Fruit fly (Drosophila melanogaster) whole organism, embryonic: ENCODE results near the gene aru.

Experiments used
- CG10209 ChIP-seq: fragments of 200-800 bp; sonication (Bioruptor generic); optimal IDR thresholded peaks from 3 replicates; lab custom pipeline; 2017; ENCODE audit warnings: missing biosample characterization, mild to moderate bottlenecking, missing genetic modification characterization, missing genetic modification reagents
- CG11723 ChIP-seq: fragments of 200-800 bp; sonication (Bioruptor generic); optimal IDR thresholded peaks from 2 replicates; lab custom pipeline; 2017; ENCODE audit warnings: missing biosample characterization, mild to moderate bottlenecking, missing genetic modification characterization
- CG12104 ChIP-seq: fragments of 200-800 bp; sonication (Bioruptor generic); optimal IDR thresholded peaks from 3 replicates; lab custom pipeline; 2016; ENCODE audit warnings: missing biosample characterization, missing genetic modification characterization
- CG12219 ChIP-seq: fragments of 200-800 bp; sonication (Bioruptor generic); optimal IDR thresholded peaks from 3 replicates; lab custom pipeline; 2018; ENCODE audit warnings: missing biosample characterization, mild to moderate bottlenecking, missing genetic modification characterization
- CG12659 ChIP-seq: fragments of 200-800 bp; sonication (Bioruptor generic); optimal IDR thresholded peaks from 3 replicates; lab custom pipeline; 2017; ENCODE audit warnings: mild to moderate bottlenecking, missing biosample characterization, missing genetic modification reagents, missing genetic modification characterization
- CG12769 ChIP-seq: fragments of 200-800 bp; sonication (Bioruptor generic); optimal IDR thresholded peaks from 2 replicates; lab custom pipeline; 2019; ENCODE audit warnings: missing biosample characterization, mild to moderate bottlenecking, missing genetic modification characterization, moderate library complexity
- CG17328 ChIP-seq: fragments of 200-800 bp; sonication (Bioruptor generic); IDR thresholded peaks from 2 replicates; pipeline ENCODE4 v1.3.6; 2022; ENCODE audit warnings: missing biosample characterization, missing genetic modification characterization
- CG2678 ChIP-seq: fragments of 200-800 bp; sonication (Bioruptor generic); optimal IDR thresholded peaks from 3 replicates; lab custom pipeline; 2019; ENCODE audit warnings: missing biosample characterization, mild to moderate bottlenecking, missing genetic modification characterization, moderate library complexity
- CG2889 ChIP-seq: fragments of 200-800 bp; sonication (Bioruptor generic); IDR thresholded peaks from 3 replicates; pipeline ENCODE4 v1.3.6; 2022; ENCODE audit warnings: missing biosample characterization, missing genetic modification characterization
- CG30431 ChIP-seq: fragments of 200-800 bp; sonication (Bioruptor generic); optimal IDR thresholded peaks from 2 replicates; lab custom pipeline; 2017; ENCODE audit warnings: missing biosample characterization, missing genetic modification characterization
- CG3065 ChIP-seq: fragments of 200-800 bp; sonication (Bioruptor generic); optimal IDR thresholded peaks from 2 replicates; lab custom pipeline; 2016; ENCODE audit warnings: missing biosample characterization, missing genetic modification characterization
- CG32767 ChIP-seq: fragments of 200-800 bp; sonication (Bioruptor generic); IDR thresholded peaks from 2 replicates; pipeline ENCODE4 v1.3.6; 2022; ENCODE audit warnings: missing biosample characterization, missing genetic modification characterization
- CG3847 ChIP-seq: fragments of 200-800 bp; sonication (Bioruptor generic); IDR thresholded peaks from 2 replicates; pipeline ENCODE4 v1.3.6; 2022; ENCODE audit warnings: missing biosample characterization, missing genetic modification characterization
- CG6854 ChIP-seq: fragments of 200-800 bp; sonication (Bioruptor generic); optimal IDR thresholded peaks from 3 replicates; lab custom pipeline; 2017; ENCODE audit warnings: missing biosample characterization, mild to moderate bottlenecking, missing genetic modification characterization
- CG9727 ChIP-seq: fragments of 200-800 bp; sonication (Bioruptor generic); optimal IDR thresholded peaks from 3 replicates; lab custom pipeline; 2017; ENCODE audit warnings: missing biosample characterization, mild to moderate bottlenecking, missing genetic modification characterization
- CG9876 ChIP-seq: fragments of 200-800 bp; sonication (Bioruptor generic); optimal IDR thresholded peaks from 2 replicates; lab custom pipeline; 2016; ENCODE audit warnings: missing biosample characterization, missing genetic modification characterization
- CHES-1-like ChIP-seq: fragments of 200-800 bp; sonication (Bioruptor generic); optimal IDR thresholded peaks from 2 replicates; lab custom pipeline; 2016; ENCODE audit warnings: missing biosample characterization, missing genetic modification characterization
- GATAe ChIP-seq: fragments of 200-800 bp; sonication (Bioruptor generic); conservative IDR thresholded peaks from 2 replicates; pipeline ENCODE4 v1.3.6; 2022; ENCODE audit warnings: missing biosample characterization, missing genetic modification characterization
- Gsc ChIP-seq: fragments of 200-800 bp; sonication (Bioruptor generic); IDR thresholded peaks from 2 replicates; pipeline ENCODE4 v1.3.6; 2022; ENCODE audit warnings: missing biosample characterization, missing genetic modification characterization
- H15 ChIP-seq: fragments of 200-800 bp; sonication (Bioruptor generic); IDR thresholded peaks from 3 replicates; pipeline ENCODE4 v1.3.6; 2022; ENCODE audit warnings: missing biosample characterization, missing genetic modification characterization
- Hmr ChIP-seq: fragments of 200-800 bp; sonication (Bioruptor generic); optimal IDR thresholded peaks from 3 replicates; lab custom pipeline; 2017; ENCODE audit warnings: mild to moderate bottlenecking, missing biosample characterization, missing genetic modification reagents, missing genetic modification characterization
- Lhr ChIP-seq: fragments of 200-800 bp; sonication (Bioruptor generic); optimal IDR thresholded peaks from 3 replicates; lab custom pipeline; 2017; ENCODE audit warnings: mild to moderate bottlenecking, missing biosample characterization, missing genetic modification reagents, missing genetic modification characterization
- Oaz ChIP-seq: fragments of 200-800 bp; sonication (Bioruptor generic); IDR thresholded peaks from 2 replicates; pipeline ENCODE4 v1.3.6; 2022; ENCODE audit warnings: missing biosample characterization, missing genetic modification characterization
- Poxn ChIP-seq: fragments of 200-800 bp; sonication (Bioruptor generic); IDR thresholded peaks from 2 replicates; pipeline ENCODE4 v1.3.6; 2022; ENCODE audit warnings: missing biosample characterization, missing genetic modification characterization
- Sry-δ ChIP-seq: fragments of 200-800 bp; sonication (Bioruptor generic); optimal IDR thresholded peaks from 2 replicates; lab custom pipeline; 2016; ENCODE audit warnings: missing biosample characterization, missing genetic modification characterization
- Stat92E ChIP-seq, 3 experiments: fragments of >200 bp in 2 of 3; fragments of 200-800 bp in 1 of 3; sonication (Bioruptor generic) in 1 of 3; optimal IDR thresholded peaks; 2 replicates each; lab custom pipeline; 2017 to 2019; ENCODE audit warnings: missing biosample characterization in 3 of 3, missing genetic modification characterization in 3 of 3, mild to moderate bottlenecking in 1 of 3, moderate library complexity in 1 of 3
- ab ChIP-seq: fragments of 200-800 bp; sonication (Bioruptor generic); optimal IDR thresholded peaks from 2 replicates; lab custom pipeline; 2016; ENCODE audit warnings: missing biosample characterization, missing genetic modification characterization
- az2 ChIP-seq: fragments of 200-800 bp; sonication (Bioruptor generic); optimal IDR thresholded peaks from 3 replicates; lab custom pipeline; 2016; ENCODE audit warnings: missing biosample characterization, missing genetic modification characterization
- bab2 ChIP-seq: fragments of 200-800 bp; sonication (Bioruptor generic); optimal IDR thresholded peaks from 2 replicates; lab custom pipeline; 2016; ENCODE audit warnings: missing biosample characterization, missing genetic modification characterization
- corto ChIP-seq: fragments of 200-800 bp; sonication (Bioruptor generic); optimal IDR thresholded peaks from 2 replicates; lab custom pipeline; 2016; ENCODE audit warnings: missing biosample characterization, mild to moderate bottlenecking, missing genetic modification characterization, moderate library complexity
- crp ChIP-seq, 2 experiments: fragments of 200-800 bp; sonication (Bioruptor generic); optimal IDR thresholded peaks; 2 replicates in 1 of 2; 3 replicates in 1 of 2; lab custom pipeline; 2017; ENCODE audit warnings: missing biosample characterization in 2 of 2, missing genetic modification characterization in 2 of 2, mild to moderate bottlenecking in 1 of 2, moderate library complexity in 1 of 2
- dati ChIP-seq: fragments of 200-800 bp; sonication (Bioruptor generic); IDR thresholded peaks from 2 replicates; pipeline ENCODE4 v1.3.6; 2022; ENCODE audit warnings: missing biosample characterization, missing genetic modification characterization
- dmrt99B ChIP-seq: fragments of 200-800 bp; sonication (Bioruptor generic); optimal IDR thresholded peaks from 2 replicates; lab custom pipeline; 2018; ENCODE audit warnings: missing biosample characterization, mild to moderate bottlenecking, missing genetic modification characterization, moderate library complexity
- esg ChIP-seq: fragments of 200-800 bp; sonication (Bioruptor generic); conservative IDR thresholded peaks from 2 replicates; pipeline ENCODE4 v1.3.6; 2022; ENCODE audit warnings: missing biosample characterization, missing genetic modification characterization
- ewg ChIP-seq: fragments of 200-800 bp; sonication (Bioruptor generic); optimal IDR thresholded peaks from 3 replicates; lab custom pipeline; 2017; ENCODE audit warnings: mild to moderate bottlenecking, missing biosample characterization, missing genetic modification reagents, missing genetic modification characterization
- exex ChIP-seq: fragments of 200-800 bp; sonication (Bioruptor generic); optimal IDR thresholded peaks from 4 replicates; lab custom pipeline; 2018; ENCODE audit warnings: missing biosample characterization, mild to moderate bottlenecking, missing genetic modification characterization, moderate library complexity
- fd64A ChIP-seq: fragments of 200-800 bp; sonication (Bioruptor generic); optimal IDR thresholded peaks from 3 replicates; lab custom pipeline; 2018; ENCODE audit warnings: missing biosample characterization, mild to moderate bottlenecking, missing genetic modification characterization
- gce ChIP-seq: fragments of 200-800 bp; sonication (Bioruptor generic); IDR thresholded peaks from 3 replicates; pipeline ENCODE4 v1.3.6; 2022; ENCODE audit warnings: missing biosample characterization, missing genetic modification characterization
- her ChIP-seq: fragments of 200-800 bp; sonication (Bioruptor generic); optimal IDR thresholded peaks from 2 replicates; lab custom pipeline; 2016; ENCODE audit warnings: missing biosample characterization, missing genetic modification characterization
- jing ChIP-seq: fragments of 200-800 bp; sonication (Bioruptor generic); optimal IDR thresholded peaks from 2 replicates; lab custom pipeline; 2018; ENCODE audit warnings: missing biosample characterization, mild to moderate bottlenecking, missing genetic modification characterization
- mirr ChIP-seq: fragments of 200-800 bp; sonication (Bioruptor generic); optimal IDR thresholded peaks from 3 replicates; lab custom pipeline; 2018; ENCODE audit warnings: missing biosample characterization, mild to moderate bottlenecking, missing genetic modification characterization
- mld ChIP-seq: fragments of 200-800 bp; sonication (Bioruptor generic); IDR thresholded peaks from 3 replicates; pipeline ENCODE4 v1.3.6; 2022; ENCODE audit warnings: missing biosample characterization, missing genetic modification characterization; ENCODE audit not compliant: partially characterized antibody
- nau ChIP-seq: fragments of 200-800 bp; sonication (Bioruptor generic); optimal IDR thresholded peaks from 3 replicates; lab custom pipeline; 2017; ENCODE audit warnings: missing biosample characterization, mild to moderate bottlenecking, missing genetic modification characterization, missing genetic modification reagents
- pita ChIP-seq: fragments of 200-800 bp; sonication (Bioruptor generic); optimal IDR thresholded peaks from 2 replicates; lab custom pipeline; 2017; ENCODE audit warnings: missing biosample characterization, mild to moderate bottlenecking, missing genetic modification characterization
- row ChIP-seq: fragments of 200-800 bp; sonication (Bioruptor generic); IDR thresholded peaks from 3 replicates; pipeline ENCODE4 v1.3.6; 2022; ENCODE audit warnings: missing biosample characterization, missing genetic modification characterization
- sima ChIP-seq: fragments of 200-800 bp; sonication (Bioruptor generic); optimal IDR thresholded peaks from 2 replicates; lab custom pipeline; 2016; ENCODE audit warnings: missing biosample characterization, missing genetic modification characterization
- tll ChIP-seq, 2 experiments: fragments of 200-800 bp in 1 of 2; fragments of >200 bp in 1 of 2; sonication (Bioruptor generic) in 1 of 2; optimal IDR thresholded peaks; 2 replicates each; lab custom pipeline; 2017 to 2019; ENCODE audit warnings: missing biosample characterization in 2 of 2, missing genetic modification characterization in 2 of 2, mild to moderate bottlenecking in 1 of 2, moderate library complexity in 1 of 2
- tx ChIP-seq: fragments of 200-800 bp; sonication (Bioruptor generic); optimal IDR thresholded peaks from 2 replicates; lab custom pipeline; 2016; ENCODE audit warnings: missing biosample characterization, missing genetic modification characterization
- wek ChIP-seq: fragments of 200-800 bp; sonication (Bioruptor generic); optimal IDR thresholded peaks from 3 replicates; lab custom pipeline; 2018; ENCODE audit warnings: missing biosample characterization, mild to moderate bottlenecking, missing genetic modification characterization, moderate library complexity

Gene aru

dm6 chr2L:855052-855547, 13.1 kb downstream of the aru start, which contains the start of gene CG13949 (continued):
- TF ChIP-seq CG12769 (tag; lab: Kevin White, UChicago) (peak; percentile 38), CG32767 (GFP tag; lab: Robert Waterston, UW) (no peak), Stat92E (GFP tag; optimal IDR thresholded peaks at IDR 0.05; lab: Kevin White, UChicago) (no peak), row (GFP tag; lab: Robert Waterston, UW) (peak; percentile 69), Lhr (GFP tag; lab: Kevin White, UChicago) (peak; percentile 98), jing (GFP tag; lab: Kevin White, UChicago) (no peak), CG9876 (GFP tag; lab: Kevin White, UChicago) (peak; percentile 17), Poxn (GFP tag; lab: Robert Waterston, UW) (0 out of 2 replicates have a peak, but pooled peaks have one; percentile 8), CG6854 (GFP tag; lab: Kevin White, UChicago) (peak; percentile 21), H15 (peak; percentile 71; the same call in 2 of the 3 replicates), CG11723 (GFP tag; lab: Kevin White, UChicago) (no peak), dati (GFP tag; lab: Robert Waterston, UW) (peak; percentile 60; the same call in 1 of the 2 replicates), GATAe (GFP tag; lab: Robert Waterston, UW) (peak; percentile 65; the same call in 1 of the 2 replicates), CG12659 (peak; percentile 74), CG3065 (GFP tag; lab: Kevin White, UChicago) (no peak), CG30431 (GFP tag; lab: Kevin White, UChicago) (no peak), Hmr (peak; percentile 94), CG12104 (GFP tag; lab: Kevin White, UChicago) (peak; percentile 31), her (peak; percentile 58), CG3847 (peak; percentile 92), sima (GFP tag; lab: Kevin White, UChicago) (no peak), pita (GFP tag; lab: Kevin White, UChicago) (peak; percentile 47), ab (GFP tag; lab: Kevin White, UChicago) (no peak), Gsc (GFP tag; lab: Robert Waterston, UW) (no peak), CG2678 (tag; lab: Kevin White, UChicago) (peak; percentile 73), bab2 (GFP tag; lab: Kevin White, UChicago) (peak; percentile 51), corto (GFP tag; lab: Kevin White, UChicago) (no peak), CG2889 (no peak), CG9727 (GFP tag; lab: Kevin White, UChicago) (peak; percentile 51), fd64A (GFP tag; lab: Kevin White, UChicago) (no peak), wek (GFP tag; lab: Kevin White, UChicago) (no peak), tll (GFP tag; optimal IDR thresholded peaks at IDR 0.05; lab: Kevin White, UChicago) (no peak), gce (GFP tag; lab: Robert Waterston, UW) (0 out of 3 replicates have a peak, but pooled peaks have one; percentile 64), dmrt99B (peak; percentile 46), CG17328 (GFP tag; lab: Robert Waterston, UW) (peak; percentile 73), mld (GFP tag; lab: Robert Waterston, UW) (no peak), ewg (GFP tag; lab: Kevin White, UChicago) (peak; percentile 35), exex (tag; lab: Kevin White, UChicago) (peak; percentile 98), az2 (peak; percentile 56), crp (GFP tag; optimal IDR thresholded peaks at IDR 0.05; lab: Kevin White, UChicago) (no peak), Oaz (no peak), Sry-δ (GFP tag; lab: Kevin White, UChicago) (peak; percentile 48), tx (GFP tag; lab: Kevin White, UChicago) (peak; percentile 61), CG10209 (GFP tag; lab: Kevin White, UChicago) (peak; percentile 44), nau (no peak), mirr (GFP tag; lab: Kevin White, UChicago) (peak; percentile 90), esg (peak; percentile 44; the same call in 1 of the 2 replicates), CHES-1-like (GFP tag; lab: Kevin White, UChicago) (peak; percentile 33), CG12219 (GFP tag; lab: Kevin White, UChicago) (peak; percentile 22)
